Fruit fly (Drosophila melanogaster): ENCODE results near the gene CG13005.

Gene CG13005

dm6 chrX:16772882-16773827 is 30.3 kb upstream of the CG13005 start (continued):
- TF ChIP-seq CG10321 (GFP tag; IDR thresholded peaks at IDR 0.05) (no peak), CG2678 (tag; optimal IDR thresholded peaks at IDR 0.05) (peak; percentile 42), CG12659 (GFP tag; optimal IDR thresholded peaks at IDR 0.05) (no peak), Dbx (GFP tag; IDR thresholded peaks at IDR 0.05) (no peak), wek (GFP tag; optimal IDR thresholded peaks at IDR 0.05) (no peak), corto (GFP tag; optimal IDR thresholded peaks at IDR 0.05) (no peak), sr (GFP tag; IDR thresholded peaks at IDR 0.05) (no peak), row (GFP tag; IDR thresholded peaks at IDR 0.05) (peak; percentile 63), CG4820 (GFP tag; optimal IDR thresholded peaks at IDR 0.05) (peak; percentile 70), bowl (GFP tag; IDR thresholded peaks at IDR 0.05) (0 out of 2 replicates have a peak, but pooled peaks have one; percentile 42), Poxn (GFP tag; IDR thresholded peaks at IDR 0.05) (no peak), D19A (tag; optimal IDR thresholded peaks at IDR 0.05) (peak; percentile 54), maf-S (GFP tag; optimal IDR thresholded peaks at IDR 0.05) (no peak), ase (GFP tag; IDR thresholded peaks at IDR 0.05) (peak; percentile 46; the same call in 1 of the 3 replicates), knrl (GFP tag; IDR thresholded peaks at IDR 0.05; ENCODE audit: partially characterized antibody) (no peak), ac (GFP tag; optimal IDR thresholded peaks at IDR 0.05) (peak; percentile 5), CG4282 (GFP tag; optimal IDR thresholded peaks at IDR 0.05) (no peak), CG1602 (GFP tag; optimal IDR thresholded peaks at IDR 0.05) (peak; percentile 46), CG5953 (GFP tag; IDR thresholded peaks at IDR 0.05) (no peak), CG32767 (GFP tag; IDR thresholded peaks at IDR 0.05) (peak; percentile 58), CG6254 (GFP tag; optimal IDR thresholded peaks at IDR 0.05) (peak; percentile 61), Ptx1 (GFP tag; IDR thresholded peaks at IDR 0.05) (peak; percentile 69), nom (GFP tag; optimal IDR thresholded peaks at IDR 0.05) (peak; percentile 17), Awh (GFP tag; IDR thresholded peaks at IDR 0.05) (peak; percentile 83), CG6689 (GFP tag; IDR thresholded peaks at IDR 0.05) (peak; percentile 64), CG10147 (GFP tag; optimal IDR thresholded peaks at IDR 0.05) (no peak), CG11695 (GFP tag; IDR thresholded peaks at IDR 0.05) (peak; percentile 65; the same call in 1 of the 3 replicates), pros (GFP tag; optimal IDR thresholded peaks at IDR 0.05) (no peak), CG16813 (GFP tag; IDR thresholded peaks at IDR 0.05; ENCODE audit: partially characterized antibody) (no peak), chif (GFP tag; optimal IDR thresholded peaks at IDR 0.05) (peak; percentile 30 to 55), CG12104 (GFP tag; optimal IDR thresholded peaks at IDR 0.05) (peak; percentile 5), ttk (GFP tag; IDR thresholded peaks at IDR 0.05) (peak; percentile 72), so (GFP tag; IDR thresholded peaks at IDR 0.05) (peak; percentile 61; the same call in 1 of the 3 replicates), stc (GFP tag; IDR thresholded peaks at IDR 0.05) (peak; percentile 73), fd64A (GFP tag; optimal IDR thresholded peaks at IDR 0.05) (no peak), unpg (GFP tag; optimal IDR thresholded peaks at IDR 0.05) (peak; percentile 43), CG10431 (GFP tag; optimal IDR thresholded peaks at IDR 0.05) (no peak), Jarid2 (GFP tag; optimal IDR thresholded peaks at IDR 0.05) (peak; percentile 16), ash1 (GFP tag; optimal IDR thresholded peaks at IDR 0.05) (no peak), ssp (GFP tag; IDR thresholded peaks at IDR 0.05) (peak; percentile 47; the same call in 1 of the 2 replicates), CG3163 (GFP tag; optimal IDR thresholded peaks at IDR 0.05) (no peak), Sin3A (optimal IDR thresholded peaks at IDR 0.05) (no peak), gsb (GFP tag; IDR thresholded peaks at IDR 0.05) (no peak), PHDP (tag; optimal IDR thresholded peaks at IDR 0.05) (peak; percentile 27), Ets97D (GFP tag; optimal IDR thresholded peaks at IDR 0.05) (peak; percentile 10), CG8388 (GFP tag; optimal IDR thresholded peaks at IDR 0.05) (peak; percentile 36), Neu2 (GFP tag; optimal IDR thresholded peaks at IDR 0.05; ENCODE audit: borderline replicate concordance) (no peak), pan (optimal IDR thresholded peaks at IDR 0.05) (no peak), pan (GFP tag; optimal IDR thresholded peaks at IDR 0.05 in 1 of 2, IDR thresholded peaks at IDR 0.05 in 1 of 2) (peak in 1 of 2 experiments; percentile 63)

All from whole organism, embryonic.